Worm (Caenorhabditis elegans): ENCODE results near the gene gsnl-1.

Gene gsnl-1

DNA sequence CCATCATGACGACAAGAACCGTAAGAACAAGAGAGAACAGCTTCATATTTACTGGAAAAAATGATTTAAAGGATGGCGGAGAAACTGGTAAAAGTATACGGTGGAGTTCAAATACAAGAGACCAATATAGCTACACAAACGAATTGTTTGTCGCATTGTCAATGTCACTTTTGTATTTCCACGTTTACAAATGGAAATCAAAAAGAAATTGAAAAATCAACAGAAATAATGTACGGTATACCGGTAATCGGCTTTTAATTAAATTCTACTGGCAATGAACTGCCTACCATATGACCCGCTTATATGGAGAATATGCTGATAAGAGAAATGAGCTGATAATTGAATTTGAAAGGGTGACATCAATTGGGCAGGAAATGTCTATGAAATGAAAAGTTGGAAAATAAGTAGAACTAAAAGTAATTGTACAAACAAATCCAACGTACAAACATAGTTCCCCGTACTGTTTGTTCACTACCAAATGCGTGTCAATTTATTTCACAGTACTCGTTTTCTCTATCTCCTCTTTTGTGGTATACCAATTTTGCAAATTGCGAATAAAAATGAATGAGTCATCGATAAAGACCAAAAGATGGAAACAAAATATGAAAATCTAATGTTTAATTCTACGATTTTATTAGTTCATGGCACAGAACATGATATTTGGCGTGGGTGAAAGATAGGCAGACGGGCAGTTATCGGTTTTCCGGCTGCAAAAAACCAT, 5.2 kb upstream of the gsnl-1 start, which contains the start of gene K06A4.7:
K06A4.7 (minus strand) TSS at position 51 of the 721 bp plus-strand sequence.
- no peak for TF ChIP-seq him-1 (tag; optimal IDR thresholded peaks at IDR 0.05)

DNA sequence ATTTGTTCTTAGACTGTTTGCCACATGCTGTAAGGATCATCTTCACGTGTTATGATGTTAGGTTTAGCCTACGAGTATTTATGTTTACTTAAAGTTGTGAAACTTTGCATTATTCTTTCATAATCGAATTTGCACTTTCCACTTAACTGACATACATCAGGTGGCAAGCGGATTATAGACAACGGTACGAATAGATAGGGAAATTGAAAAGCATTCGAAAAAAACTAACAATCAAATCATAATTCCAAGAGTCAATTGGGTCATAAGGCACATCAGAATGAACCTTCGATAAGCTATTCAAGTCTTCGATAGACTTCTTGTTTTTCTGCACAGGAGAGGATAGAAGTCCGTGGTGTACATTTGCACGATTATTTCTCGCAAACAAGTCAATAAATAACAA, 4.4 kb upstream of the gsnl-1 start:
- TF ChIP-seq dao-5 (tag; optimal IDR thresholded peaks at IDR 0.05) (no peak), W03F9.2 (tag; optimal IDR thresholded peaks at IDR 0.05) (no peak), him-1 (tag; optimal IDR thresholded peaks at IDR 0.05) (no peak)

DNA sequence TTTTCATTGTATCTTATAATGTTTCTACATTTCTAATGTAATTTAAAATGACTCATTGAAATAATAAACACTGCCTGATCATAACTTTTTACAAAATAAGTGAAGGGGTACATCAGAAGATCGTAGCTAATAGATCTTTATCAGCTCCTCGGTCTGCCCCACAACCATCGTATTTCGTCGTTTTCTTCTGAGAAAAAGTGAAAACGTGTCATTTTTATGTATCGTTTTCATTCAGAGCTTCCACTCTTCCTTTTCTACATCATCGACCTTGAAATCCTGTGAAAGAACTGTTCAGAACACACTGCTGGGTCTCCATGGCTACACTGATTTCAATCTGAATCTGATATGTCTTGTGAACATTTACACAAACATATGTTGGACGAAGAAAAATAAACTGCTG, 2.5 kb downstream of the gsnl-1 start:
- TF ChIP-seq W03F9.2 (tag; optimal IDR thresholded peaks at IDR 0.05), result no peak
- TF ChIP-seq him-1 (tag; optimal IDR thresholded peaks at IDR 0.05), result no peak
- TF ChIP-seq dao-5 (tag; optimal IDR thresholded peaks at IDR 0.05), result no peak

DNA sequence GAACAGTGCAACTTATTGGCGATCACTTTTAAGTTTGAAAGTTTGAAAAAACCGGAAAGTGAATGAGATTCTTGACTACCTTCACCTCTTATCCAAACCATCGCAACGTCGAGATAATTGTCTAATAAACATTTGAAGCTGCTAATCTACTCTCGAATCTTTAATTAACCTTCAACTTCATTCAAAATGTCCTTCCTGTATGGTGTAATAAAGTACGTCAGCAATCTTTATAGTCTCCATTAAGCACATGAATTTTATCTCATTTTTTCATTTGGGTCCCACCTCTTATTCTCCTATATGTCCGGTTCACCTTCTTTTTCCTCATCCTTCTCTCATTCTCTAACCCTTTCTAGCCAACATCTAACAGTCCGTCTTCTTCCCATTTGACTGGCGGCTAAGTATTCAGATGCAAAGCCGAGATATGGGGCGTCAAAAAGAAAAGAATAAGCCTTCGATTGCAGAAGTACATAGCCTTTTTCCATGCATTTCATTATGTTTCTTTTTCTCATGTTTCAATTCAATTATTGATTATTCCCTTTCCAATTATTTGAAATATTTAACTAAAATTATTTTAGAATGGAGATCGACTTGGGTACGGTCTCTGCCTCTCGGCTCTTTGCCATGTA, 4.1 kb downstream of the gsnl-1 start, which contains the start of gene swt-5:
swt-5 (plus strand) TSS at position 576 of the 626 bp plus-strand sequence.
- TF ChIP-seq dao-5 (tag; optimal IDR thresholded peaks at IDR 0.05), result no peak
- TF ChIP-seq W03F9.2 (tag; optimal IDR thresholded peaks at IDR 0.05), result no peak
- TF ChIP-seq him-1 (tag; optimal IDR thresholded peaks at IDR 0.05), result no peak

DNA sequence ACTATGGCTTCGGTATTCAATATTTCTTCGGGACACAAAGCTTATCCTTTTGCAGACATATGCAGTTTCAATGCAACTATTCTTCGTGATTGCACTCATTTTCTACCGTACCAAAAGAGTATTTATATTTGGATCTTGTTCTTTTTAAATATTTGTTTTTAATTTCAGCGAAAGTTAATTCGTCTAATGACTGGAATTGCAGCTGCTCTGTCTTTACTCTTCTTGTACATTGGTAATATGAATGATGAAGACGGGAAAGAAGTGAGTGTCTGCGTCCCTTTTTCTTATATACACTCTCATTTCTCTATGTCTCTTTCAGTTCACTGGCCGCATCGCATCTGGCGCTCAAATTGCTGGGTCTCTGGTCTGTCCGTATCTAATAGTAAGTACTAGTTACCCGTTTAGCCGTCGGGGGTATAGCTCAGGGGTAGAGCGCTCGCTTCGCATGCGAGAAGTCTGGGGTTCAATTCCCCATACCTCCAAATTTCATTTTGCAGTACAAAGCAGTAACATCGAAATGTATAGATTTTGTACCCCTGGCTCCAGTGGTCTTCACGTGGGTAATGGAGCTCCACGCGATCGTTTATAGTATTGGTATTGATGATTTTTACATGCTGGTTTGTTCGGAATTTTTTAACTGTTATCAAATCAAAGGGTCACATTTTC, 6.4 kb downstream of the gsnl-1 start:
- TF ChIP-seq him-1 (tag; optimal IDR thresholded peaks at IDR 0.05), result peak; percentile 47
- peak; percentile 14 for TF ChIP-seq W03F9.2 (tag; optimal IDR thresholded peaks at IDR 0.05)
- TF ChIP-seq dao-5 (tag; optimal IDR thresholded peaks at IDR 0.05), result peak; percentile 55

DNA sequence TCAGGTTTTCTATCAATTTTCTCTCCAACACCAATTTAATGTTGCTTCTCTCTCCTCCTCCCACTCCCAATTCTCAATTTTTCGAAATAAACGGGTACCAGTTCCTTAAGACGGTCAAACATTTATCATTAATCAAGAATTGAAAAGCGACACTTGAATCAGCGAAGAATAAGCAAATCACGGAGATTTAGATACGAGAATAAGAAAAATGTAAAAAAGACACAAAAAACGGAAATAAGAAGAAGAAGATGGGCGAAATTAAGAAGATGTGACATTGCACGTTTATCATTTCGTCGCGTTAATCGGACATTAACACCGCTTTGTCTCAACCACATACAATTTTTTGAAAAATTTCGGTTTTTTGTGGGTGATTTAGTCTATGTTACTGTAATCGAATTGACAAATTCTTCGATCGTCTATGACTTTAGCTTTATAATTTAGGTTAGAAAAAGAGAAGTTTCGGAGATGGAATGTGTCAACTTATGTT, 7.7 kb downstream of the gsnl-1 start, which contains the start of gene haao-1:
haao-1 (plus strand) TSS at position 437 of the 487 bp plus-strand sequence.
- TF ChIP-seq dao-5 (tag; optimal IDR thresholded peaks at IDR 0.05) (no peak), W03F9.2 (tag; optimal IDR thresholded peaks at IDR 0.05) (no peak), him-1 (tag; optimal IDR thresholded peaks at IDR 0.05) (no peak)

DNA sequence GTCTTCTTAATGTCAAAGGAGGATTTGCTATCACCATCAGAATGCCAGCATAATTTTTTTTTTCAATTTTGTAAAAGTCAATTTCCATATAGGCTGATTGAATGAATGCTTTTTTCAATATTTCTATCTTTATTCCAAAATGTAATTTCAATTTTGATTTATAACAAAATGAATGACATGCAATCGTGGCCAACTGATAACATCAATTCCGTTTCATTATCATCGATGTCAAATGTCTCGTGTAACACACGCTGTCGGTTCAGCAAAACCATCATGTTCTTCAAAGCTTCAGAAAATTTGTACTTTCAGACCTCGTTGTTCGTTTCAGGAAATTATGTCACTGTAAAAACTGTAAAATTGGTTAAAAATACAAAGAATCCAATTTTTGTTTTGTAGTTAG, 10.1 kb downstream of the gsnl-1 start:
- TF ChIP-seq dao-5 (tag; optimal IDR thresholded peaks at IDR 0.05), result no peak

DNA sequence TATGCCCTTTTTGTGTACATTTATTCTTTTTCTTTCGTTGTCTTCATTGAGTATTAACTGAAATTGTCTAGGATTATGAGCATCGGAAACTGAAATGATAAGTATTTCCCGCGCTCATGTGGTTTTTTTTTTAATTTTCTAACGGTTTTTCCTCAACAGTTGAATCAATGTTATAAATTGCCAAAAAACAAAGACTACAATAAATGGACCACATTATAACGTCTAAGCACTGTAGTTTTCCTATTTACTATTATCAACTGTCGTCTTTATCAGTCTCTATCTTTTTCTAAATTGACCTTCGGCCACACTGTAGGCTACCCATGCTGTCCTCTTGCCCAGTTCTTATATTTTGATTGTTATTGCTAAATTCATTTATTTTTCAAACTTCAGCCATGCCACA, 10.9 kb downstream of the gsnl-1 start, which contains the start of gene acs-14:
acs-14 (plus strand) TSS at position 391 of the 400 bp plus-strand sequence.
- no peak for TF ChIP-seq dao-5 (tag; optimal IDR thresholded peaks at IDR 0.05)
- TF ChIP-seq him-1 (tag; optimal IDR thresholded peaks at IDR 0.05), result no peak
- TF ChIP-seq W03F9.2 (tag; optimal IDR thresholded peaks at IDR 0.05), result no peak

DNA sequence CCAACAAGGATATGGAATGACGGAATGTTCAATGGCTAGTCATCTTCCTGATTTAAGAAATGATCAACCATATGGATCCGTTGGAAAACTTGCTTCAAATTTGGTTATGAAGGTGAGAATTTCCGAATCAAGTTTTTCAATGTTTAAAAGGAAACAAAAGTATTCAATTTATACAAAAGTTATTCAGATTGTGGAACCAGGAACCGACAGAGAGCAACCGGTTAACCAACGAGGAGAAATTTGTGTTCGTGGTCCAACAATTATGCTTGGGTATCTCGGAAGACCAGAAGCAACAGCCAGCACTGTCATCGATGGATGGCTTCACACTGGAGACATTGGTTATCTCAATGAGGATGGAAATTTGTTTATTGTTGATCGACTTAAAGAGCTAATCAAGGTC, 12.8 kb downstream of the gsnl-1 start:
- TF ChIP-seq W03F9.2 (tag; optimal IDR thresholded peaks at IDR 0.05) (no peak), dao-5 (tag; optimal IDR thresholded peaks at IDR 0.05) (no peak), him-1 (tag; optimal IDR thresholded peaks at IDR 0.05) (no peak)

DNA sequence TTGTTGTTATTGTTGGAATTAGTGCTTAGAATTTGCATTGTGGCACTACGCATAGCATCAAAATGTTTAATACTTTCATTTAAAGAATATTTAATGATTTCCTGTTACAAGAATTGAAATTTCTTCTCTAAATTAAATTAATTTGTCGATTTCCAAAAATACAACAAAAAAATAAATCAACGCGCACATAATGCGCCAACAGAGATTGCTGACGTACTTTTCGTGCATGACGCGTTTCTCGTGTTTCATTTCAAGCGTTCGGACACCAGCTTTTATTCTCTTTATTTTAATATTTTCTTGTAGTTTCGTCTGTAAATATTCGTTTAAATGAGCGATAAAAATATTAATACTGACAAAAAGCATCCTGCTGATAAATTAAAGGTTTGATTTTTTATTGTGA, 16.7 kb downstream of the gsnl-1 start, which contains the start of gene eif-2Bdelta:
eif-2Bdelta (plus strand) TSS at position 235 of the 400 bp plus-strand sequence.
- TF ChIP-seq him-1 (tag; optimal IDR thresholded peaks at IDR 0.05) (no peak), W03F9.2 (tag; optimal IDR thresholded peaks at IDR 0.05) (peak; percentile 34)

DNA sequence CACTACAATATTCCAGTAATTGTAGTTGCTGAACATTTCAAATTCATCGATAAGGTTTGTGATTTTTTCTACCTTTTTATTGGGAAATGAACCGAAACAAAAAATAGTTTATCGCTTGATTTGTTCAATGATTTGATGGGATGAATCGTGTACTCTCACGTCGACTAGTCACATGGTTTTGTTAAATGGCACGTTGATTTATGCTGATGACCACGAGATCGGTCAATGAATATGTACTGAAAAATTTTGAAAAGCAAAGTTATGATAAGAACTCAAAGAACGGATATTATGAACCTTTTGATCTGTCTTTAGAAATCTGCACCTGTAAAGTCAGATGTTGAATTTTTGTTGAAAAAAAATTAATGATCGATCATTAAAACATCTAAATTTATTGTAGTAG, 19.4 kb downstream of the gsnl-1 start:
- no peak for TF ChIP-seq him-1 (tag; optimal IDR thresholded peaks at IDR 0.05)
- no peak for TF ChIP-seq dao-5 (tag; optimal IDR thresholded peaks at IDR 0.05)
- no peak for TF ChIP-seq W03F9.2 (tag; optimal IDR thresholded peaks at IDR 0.05)

DNA sequence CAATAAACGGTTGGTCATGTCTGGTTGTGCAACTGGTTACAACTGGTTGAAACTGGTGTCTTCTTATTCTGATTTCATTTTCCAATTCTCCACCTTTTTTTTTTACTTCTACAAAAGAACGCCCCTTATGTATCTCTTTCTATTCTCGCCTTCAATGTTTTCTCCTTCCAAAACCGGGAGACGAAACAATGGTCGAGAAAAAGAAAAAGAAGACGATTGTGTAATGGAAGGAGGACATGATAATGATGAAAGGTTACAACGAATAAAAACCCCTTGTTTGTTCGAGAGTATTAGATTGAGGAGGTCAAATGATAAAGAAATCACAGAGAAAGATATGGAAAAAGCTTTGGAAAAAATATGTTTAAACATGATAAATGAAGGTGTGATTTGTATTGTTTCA, 22.0 kb downstream of the gsnl-1 start, which contains the start of gene C50F4.8:
C50F4.8 (minus strand) TSS at position 28 of the 400 bp plus-strand sequence.
- TF ChIP-seq him-1 (tag; optimal IDR thresholded peaks at IDR 0.05) (no peak), dao-5 (tag; optimal IDR thresholded peaks at IDR 0.05) (no peak)

DNA sequence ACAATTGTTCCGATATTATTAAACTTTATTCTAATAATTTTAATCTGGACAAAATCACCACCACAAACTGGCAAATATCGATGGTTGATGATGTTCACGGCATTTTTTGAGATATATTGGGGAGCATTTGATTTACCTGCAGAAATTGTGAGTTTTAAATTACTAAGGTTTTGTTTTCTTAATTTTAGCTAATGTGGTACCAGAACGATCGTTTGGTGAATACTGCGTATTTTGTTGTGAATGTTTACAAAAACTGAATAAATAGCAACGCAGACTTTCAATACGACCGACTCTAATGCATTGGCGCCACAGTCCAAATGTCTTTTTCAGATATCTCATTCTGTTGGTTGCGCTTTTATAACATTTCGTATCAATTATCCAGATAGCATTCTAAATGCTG, 24.9 kb downstream of the gsnl-1 start:
- TF ChIP-seq him-1 (tag; optimal IDR thresholded peaks at IDR 0.05), result no peak

DNA sequence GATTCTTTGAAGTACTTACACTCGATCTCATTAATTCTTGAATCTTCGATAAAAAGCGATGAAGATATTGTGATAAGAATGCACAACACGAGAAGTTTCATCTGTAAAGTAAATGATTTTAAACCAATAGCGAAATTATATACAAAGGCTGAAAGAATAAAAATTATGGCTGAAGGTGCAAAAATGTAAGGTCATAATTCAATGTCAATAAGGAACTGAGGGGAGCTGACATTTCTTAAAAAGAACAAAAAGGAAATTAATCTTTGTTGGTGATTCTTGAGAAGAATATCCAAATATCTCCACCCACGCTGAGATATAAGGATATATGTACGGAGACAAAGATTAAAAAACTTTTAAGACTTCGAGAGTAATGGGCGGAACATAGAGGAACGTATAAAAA, 27.3 kb downstream of the gsnl-1 start, which contains the start of gene C50F4.9:
C50F4.9 (minus strand) TSS at position 101 of the 400 bp plus-strand sequence.
- no peak for TF ChIP-seq dao-5 (tag; optimal IDR thresholded peaks at IDR 0.05)
- TF ChIP-seq W03F9.2 (tag; optimal IDR thresholded peaks at IDR 0.05), result no peak
- no peak for TF ChIP-seq him-1 (tag; optimal IDR thresholded peaks at IDR 0.05)

Data from whole organism, L4/young adult.